Worm (Caenorhabditis elegans) whole organism, L2 larva: ENCODE results near the gene str-8.

Source experiments
- ZK546.5 ChIP-seq: sonication (generic microtip); optimal IDR thresholded peaks from 2 replicates; lab custom pipeline; 2017; ENCODE audit warnings: missing biosample characterization, missing genetic modification characterization
- aly-2 ChIP-seq: fragments of 150-350 bp; optimal IDR thresholded peaks from 2 replicates; lab custom pipeline; 2014; ENCODE audit warnings: missing biosample characterization, missing genetic modification characterization
- ama-1 ChIP-seq: fragments of 150-350 bp; optimal IDR thresholded peaks from 2 replicates; lab custom pipeline; 2018; ENCODE audit warnings: inconsistent platforms
- lin-11 ChIP-seq: fragments of 150-350 bp; sonication (generic microtip); optimal IDR thresholded peaks from 2 replicates; lab custom pipeline; 2014; ENCODE audit warnings: missing biosample characterization, missing genetic modification characterization, inconsistent platforms, mixed read lengths
- nhr-10 ChIP-seq: sonication (generic microtip); optimal IDR thresholded peaks from 2 replicates; lab custom pipeline; 2017; ENCODE audit warnings: missing biosample characterization, missing genetic modification characterization
- nhr-11 ChIP-seq: fragments of 150-350 bp; optimal IDR thresholded peaks from 2 replicates; lab custom pipeline; 2014; ENCODE audit warnings: missing biosample characterization, missing genetic modification characterization
- nhr-12 ChIP-seq: fragments of 150-350 bp; optimal IDR thresholded peaks from 2 replicates; lab custom pipeline; 2014; ENCODE audit warnings: missing biosample characterization, missing genetic modification characterization
- nhr-77 ChIP-seq: fragments of 150-350 bp; optimal IDR thresholded peaks from 2 replicates; lab custom pipeline; 2014; ENCODE audit warnings: missing biosample characterization, missing genetic modification characterization
- sma-3 ChIP-seq: sonication (generic microtip); optimal IDR thresholded peaks from 2 replicates; lab custom pipeline; 2016; ENCODE audit warnings: missing genetic modification reagents, missing genetic modification characterization, missing compliant biosample characterization
- snpc-4 ChIP-seq: fragments of 150-350 bp; optimal IDR thresholded peaks from 2 replicates; lab custom pipeline; 2014; ENCODE audit warnings: missing biosample characterization, missing genetic modification characterization
- unc-62 ChIP-seq: fragments of 150-350 bp; optimal IDR thresholded peaks from 2 replicates; lab custom pipeline; 2014; ENCODE audit warnings: missing biosample characterization, missing genetic modification reagents, missing genetic modification characterization

DNA sequence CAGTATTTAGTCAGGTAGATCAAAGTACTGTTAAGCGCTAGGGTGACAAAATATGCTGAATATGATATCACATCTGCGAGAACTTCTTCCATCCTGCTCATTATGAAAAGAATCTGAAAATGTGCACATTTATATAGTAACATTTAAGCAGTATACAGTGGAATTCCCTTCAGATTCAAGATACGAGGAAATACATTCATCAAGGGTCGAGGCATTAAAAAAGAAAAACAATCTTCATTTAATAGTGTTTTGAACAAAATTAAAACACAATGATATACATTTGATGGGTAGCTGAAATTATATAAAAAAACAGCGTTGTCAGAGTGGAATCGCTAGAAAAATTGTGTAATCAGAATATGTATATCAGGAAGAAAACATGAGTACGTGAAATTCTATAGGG is 19.1 kb upstream of the str-8 start, which contains the start of gene str-27:
- TF ChIP-seq nhr-10 (tag; lab: Kevin White, UChicago), result no peak
- TF ChIP-seq nhr-77, result no peak
- TF ChIP-seq ZK546.5 (tag; lab: Kevin White, UChicago), result no peak
- no peak for TF ChIP-seq ama-1 (lab: Kevin White, UChicago)
- TF ChIP-seq unc-62 (GFP tag; lab: Kevin White, UChicago), result no peak
- TF ChIP-seq aly-2 (tag; lab: Kevin White, UChicago), result no peak
- no peak for TF ChIP-seq lin-11 (tag; lab: Kevin White, UChicago)
- TF ChIP-seq nhr-12, result no peak
- no peak for TF ChIP-seq snpc-4
- TF ChIP-seq sma-3 (GFP tag; lab: Kevin White, UChicago), result no peak
- TF ChIP-seq nhr-11 (tag; lab: Kevin White, UChicago), result no peak
